Worm (Caenorhabditis elegans) whole organism, midembryonic: Measurements from ENCODE around the gene srh-24.

Source experiments
- med-1 ChIP-seq: sonication (generic microtip); optimal IDR thresholded peaks from 2 replicates; lab custom pipeline; 2017; ENCODE audit warnings: missing genetic modification characterization, mild to moderate bottlenecking, missing compliant biosample characterization, antibody characterized with exemption, missing genetic modification reagents; ENCODE audit not compliant: insufficient read depth
- tab-1 ChIP-seq: fragments of 200-800 bp; sonication (Bioruptor generic); IDR thresholded peaks from 2 replicates; pipeline ENCODE4 v1.3.6; 2022; ENCODE audit warnings: missing genetic modification characterization, missing compliant biosample characterization
- ztf-23 ChIP-seq: fragments of 200-800 bp; sonication (Bioruptor generic); IDR thresholded peaks from 2 replicates; pipeline ENCODE4 v1.3.6; 2022; ENCODE audit warnings: missing genetic modification reagents, missing genetic modification characterization, missing compliant biosample characterization

DNA sequence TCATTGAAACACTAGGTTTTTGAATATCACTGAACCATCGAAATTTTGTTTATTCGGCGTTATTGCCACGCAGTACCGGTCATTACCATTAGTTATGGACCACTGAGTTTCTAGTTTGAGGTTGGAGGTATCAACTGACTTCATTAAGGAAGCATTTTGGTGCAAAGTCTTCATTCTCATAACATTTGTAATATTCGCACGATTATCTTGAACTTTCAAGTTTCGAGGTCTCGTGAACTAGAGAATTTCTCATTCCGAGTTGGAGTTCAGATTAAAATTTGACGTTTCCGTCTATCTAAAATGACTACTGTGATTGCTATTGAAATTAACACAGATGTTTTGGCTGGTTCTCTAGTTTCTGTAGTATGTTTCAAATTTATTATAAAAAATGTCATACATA, 40.1 kb downstream of the srh-24 start, which contains the start of gene srx-42:
- TF ChIP-seq ztf-23 (GFP tag; lab: Robert Waterston, UW) (no peak), tab-1 (no peak), med-1 (GFP tag; lab: Kevin White, UChicago) (no peak)
